Worm (Caenorhabditis elegans) whole organism, L4/young adult: ENCODE data around the gene cyp-14A4.

Source experiments
- W03F9.2 ChIP-seq: fragments of 150-350 bp; optimal IDR thresholded peaks from 2 replicates; lab custom pipeline; 2014; ENCODE audit warnings: missing biosample characterization, missing genetic modification characterization
- dao-5 ChIP-seq: sonication (generic microtip); optimal IDR thresholded peaks from 2 replicates; lab custom pipeline; 2016; ENCODE audit warnings: missing genotype, missing genetic modification characterization, moderate library complexity, missing compliant biosample characterization
- him-1 ChIP-seq: sonication (generic microtip); optimal IDR thresholded peaks from 2 replicates; lab custom pipeline; 2016; ENCODE audit warnings: missing genotype, missing genetic modification reagents, missing genetic modification characterization, missing compliant biosample characterization

- TF ChIP-seq dao-5 (tag; lab: Kevin White, UChicago) = no peak
- TF ChIP-seq him-1 (tag; lab: Kevin White, UChicago) = no peak
- TF ChIP-seq W03F9.2 (tag; lab: Kevin White, UChicago) = no peak
Observed at ce11 chrX:13317532-13317931, 33.5 kb upstream of the cyp-14A4 start.
